Fruit fly (Drosophila melanogaster) Kc167 (cell line): ENCODE results near the gene Srp19.

ENCODE experiments used
- Sin3A ChIP-seq: fragments of >200 bp; optimal IDR thresholded peaks from 2 replicates; lab custom pipeline; 2018; ENCODE audit warnings: missing external identifiers
- h ChIP-seq: fragments of >200 bp; optimal IDR thresholded peaks from 3 replicates; lab custom pipeline; 2018; ENCODE audit warnings: missing external identifiers
- insv ChIP-seq: fragments of >200 bp; optimal IDR thresholded peaks from 3 replicates; lab custom pipeline; 2018; ENCODE audit warnings: missing external identifiers
- psq ChIP-seq: fragments of >200 bp; optimal IDR thresholded peaks from 2 replicates; lab custom pipeline; 2017; ENCODE audit warnings: missing external identifiers

- TF ChIP-seq insv (lab: Kevin White, UChicago) (no peak), h (lab: Kevin White, UChicago) (no peak), psq (lab: Kevin White, UChicago) (no peak), Sin3A (no peak)
Observed at dm6 chr3L:7334990-7335389, 12.8 kb downstream of the Srp19 start, which contains the start of the genes wrm1 and wrm2.
